Worm (Caenorhabditis elegans) whole organism, young adult: Measurements from ENCODE around the gene R08C7.4.

Source experiments
- ceh-27 ChIP-seq: fragments of 200-800 bp; sonication (Bioruptor generic); optimal IDR thresholded peaks from 2 replicates; lab custom pipeline; 2018; ENCODE audit warnings: mild to moderate bottlenecking, missing genetic modification characterization, moderate library complexity, missing compliant biosample characterization
- dpff-1 ChIP-seq: sonication (generic microtip); optimal IDR thresholded peaks from 2 replicates; lab custom pipeline; 2017; ENCODE audit warnings: mild to moderate bottlenecking, missing genetic modification characterization, missing compliant biosample characterization
- efl-1 ChIP-seq: fragments of 150-350 bp; optimal IDR thresholded peaks from 2 replicates; lab custom pipeline; 2014; ENCODE audit warnings: missing biosample characterization, missing genetic modification reagents, missing genetic modification characterization
- hlh-26 ChIP-seq: fragments of 200-800 bp; sonication (Bioruptor generic); conservative IDR thresholded peaks from 2 replicates; pipeline ENCODE4 v1.3.6; 2022; ENCODE audit warnings: missing genetic modification reagents, missing genetic modification characterization, missing compliant biosample characterization
- hsf-1 ChIP-seq: fragments of 200-800 bp; sonication (Bioruptor generic); IDR thresholded peaks from 2 replicates; pipeline ENCODE4 v1.3.6; 2022; ENCODE audit warnings: missing genetic modification reagents, missing genetic modification characterization, missing compliant biosample characterization
- lsl-1 ChIP-seq: fragments of 200-800 bp; sonication (Bioruptor generic); optimal IDR thresholded peaks from 2 replicates; lab custom pipeline; 2018; ENCODE audit warnings: mild to moderate bottlenecking, missing genetic modification characterization, moderate library complexity, missing compliant biosample characterization
- pha-4 ChIP-seq: fragments of 150-350 bp; sonication (generic microtip); optimal IDR thresholded peaks from 2 replicates; lab custom pipeline; 2014; ENCODE audit warnings: missing biosample characterization, missing genetic modification reagents, missing genetic modification characterization
- snpc-4 ChIP-seq, 5 experiments: fragments of 150-350 bp in 1 of 5; sonication (generic microtip) in 4 of 5; optimal IDR thresholded peaks; 2 replicates each; lab custom pipeline; 2014 to 2018; ENCODE audit warnings: missing genetic modification characterization in 5 of 5, missing biosample characterization in 3 of 5, antibody characterized with exemption in 2 of 5, mild to moderate bottlenecking in 2 of 5, missing compliant biosample characterization in 2 of 5, missing genotype in 2 of 5, moderate library complexity in 2 of 5, missing genetic modification reagents in 1 of 5

DNA sequence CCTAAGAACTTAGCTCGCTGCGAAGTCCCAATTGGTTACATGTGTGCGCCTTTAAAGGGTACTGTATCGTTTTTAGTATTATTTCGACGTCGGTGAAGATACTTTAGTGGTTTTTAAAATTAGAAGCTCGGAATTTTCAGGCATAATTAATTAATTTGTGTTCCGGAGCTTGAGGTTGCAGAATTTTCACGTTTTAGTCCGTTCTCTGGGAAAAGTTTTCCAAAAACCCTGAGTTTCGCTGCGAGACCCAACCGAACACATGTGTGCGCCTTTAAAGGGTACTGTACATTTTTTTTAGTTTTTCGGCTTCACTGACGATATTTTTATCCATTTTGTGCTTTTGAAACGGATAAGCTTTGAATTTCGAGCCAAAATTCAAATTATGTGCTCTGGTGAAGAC, 41.3 kb upstream of the R08C7.4 start:
- no peak for TF ChIP-seq dpff-1 (tag; lab: Kevin White, UChicago)
- TF ChIP-seq ceh-27 (GFP tag; lab: Kevin White, UChicago), result no peak
- peak; percentile 6 for TF ChIP-seq snpc-4 (GFP tag; optimal IDR thresholded peaks at IDR 0.05; lab: Kevin White, UChicago)
- TF ChIP-seq snpc-4 (tag; optimal IDR thresholded peaks at IDR 0.05; lab: Kevin White, UChicago), result peak in 1 of 4 experiments; percentile 56
- TF ChIP-seq pha-4, result no peak
- TF ChIP-seq efl-1, result no peak
- no peak for TF ChIP-seq hlh-26 (GFP tag; lab: Robert Waterston, UW)
- peak; percentile 48; the same call in 1 of the 2 replicates for TF ChIP-seq hsf-1 (GFP tag; lab: Robert Waterston, UW)
- TF ChIP-seq lsl-1 (GFP tag; lab: Kevin White, UChicago), result peak; percentile 95
